Worm (Caenorhabditis elegans): ENCODE data around the gene pals-38.
A peak's percentile ranks its signal among the peaks of the same experiment; 100 is the strongest.

pals-38 gene

ce11 chrV:12465399-12465798 is 18.6 kb upstream of the pals-38 start (continued):
- TF ChIP-seq C34B4.2 (tag; optimal IDR thresholded peaks at IDR 0.05), result no peak
- TF ChIP-seq ztf-4 (tag; optimal IDR thresholded peaks at IDR 0.05), result peak; percentile 76
- TF ChIP-seq C04F5.9 (tag; optimal IDR thresholded peaks at IDR 0.05), result no peak
- no peak for TF ChIP-seq tlp-1 (tag; optimal IDR thresholded peaks at IDR 0.05)
- TF ChIP-seq zip-4 (GFP tag; optimal IDR thresholded peaks at IDR 0.05), result no peak
- no peak for TF ChIP-seq ces-1 (GFP tag; optimal IDR thresholded peaks at IDR 0.05)
- no peak for TF ChIP-seq F16B12.6 (tag; optimal IDR thresholded peaks at IDR 0.05)
- TF ChIP-seq dsc-1 (tag; optimal IDR thresholded peaks at IDR 0.05), result peak; percentile 76
- no peak for TF ChIP-seq efl-3 (GFP tag; optimal IDR thresholded peaks at IDR 0.05)
- peak; percentile 92 for TF ChIP-seq swsn-7 (tag; optimal IDR thresholded peaks at IDR 0.05)
- TF ChIP-seq fos-1 (tag; optimal IDR thresholded peaks at IDR 0.05), result peak; percentile 22
- peak; percentile 55 for TF ChIP-seq nhr-90 (tag; optimal IDR thresholded peaks at IDR 0.05; ENCODE audit: poor library complexity)

- TF ChIP-seq vab-15 (tag; optimal IDR thresholded peaks at IDR 0.05), result no peak
- peak; percentile 6 for TF ChIP-seq lin-14 (GFP tag; optimal IDR thresholded peaks at IDR 0.05)
- peak; percentile 19 to 29 for TF ChIP-seq efl-1 (optimal IDR thresholded peaks at IDR 0.05)
- peak in 1 of 2 experiments; percentile 65 for TF ChIP-seq efl-1 (GFP tag; optimal IDR thresholded peaks at IDR 0.05 in 1 of 2)
- peak in 1 of 2 experiments; percentile 10 for TF ChIP-seq lsy-2 (tag; optimal IDR thresholded peaks at IDR 0.05)
- peak in 1 of 2 experiments; percentile 4 for TF ChIP-seq lin-35 (GFP tag; optimal IDR thresholded peaks at IDR 0.05)
Observed at ce11 chrV:12462908-12463307, 16.1 kb upstream of the pals-38 start, which contains the start of gene egl-10. TSS of gene egl-10 (minus strand) at chrV:12463008.

ce11 chrV:12460583-12460982 is 13.8 kb upstream of the pals-38 start:
- TF ChIP-seq lin-39 (tag; optimal IDR thresholded peaks at IDR 0.05), result no peak
- no peak for TF ChIP-seq efl-1 (optimal IDR thresholded peaks at IDR 0.05)
- TF ChIP-seq efl-1 (GFP tag; optimal IDR thresholded peaks at IDR 0.05 in 1 of 2), result peak in 1 of 2 experiments; percentile 37

- peak; percentile 3 for TF ChIP-seq fkh-10 (GFP tag; optimal IDR thresholded peaks at IDR 0.05)
- TF ChIP-seq isw-1 (GFP tag; IDR thresholded peaks at IDR 0.05), result no peak
- TF ChIP-seq ceh-8 (GFP tag; optimal IDR thresholded peaks at IDR 0.05), result no peak
- TF ChIP-seq lsy-2 (tag; optimal IDR thresholded peaks at IDR 0.05), result no peak
- TF ChIP-seq dpl-1 (GFP tag; optimal IDR thresholded peaks at IDR 0.05), result peak in 1 of 3 experiments; percentile 0
- peak in 1 of 3 experiments; percentile 19 for TF ChIP-seq ceh-82 (tag; optimal IDR thresholded peaks at IDR 0.05)
- TF ChIP-seq lir-3 (tag; optimal IDR thresholded peaks at IDR 0.05; ENCODE audit: poor library complexity), result no peak
- TF ChIP-seq lin-14 (GFP tag; optimal IDR thresholded peaks at IDR 0.05), result peak; percentile 45
- no peak for TF ChIP-seq mdl-1 (tag; optimal IDR thresholded peaks at IDR 0.05)
- TF ChIP-seq xbp-1 (tag; optimal IDR thresholded peaks at IDR 0.05), result no peak
Observed at ce11 chrV:12455695-12456094, 8.9 kb upstream of the pals-38 start.

ce11 chrV:12450441-12450840 is 3.6 kb upstream of the pals-38 start, which contains the start of gene F28C1.1:
TSS of gene F28C1.1 (plus strand) at chrV:12450805.
- TF ChIP-seq rnt-1 (tag; optimal IDR thresholded peaks at IDR 0.05) (peak; percentile 9), jun-1 (tag; optimal IDR thresholded peaks at IDR 0.05) (no peak), nhr-71 (tag; optimal IDR thresholded peaks at IDR 0.05) (no peak), irx-1 (tag; optimal IDR thresholded peaks at IDR 0.05) (no peak), xbp-1 (tag; optimal IDR thresholded peaks at IDR 0.05) (peak; percentile 18), nhr-19 (GFP tag; conservative IDR thresholded peaks at IDR 0.05) (no peak), sptf-1 (tag; optimal IDR thresholded peaks at IDR 0.05) (no peak), C16A3.4 (tag; optimal IDR thresholded peaks at IDR 0.05) (peak; percentile 43), isw-1 (GFP tag; IDR thresholded peaks at IDR 0.05) (no peak), snu-23 (GFP tag; optimal IDR thresholded peaks at IDR 0.05) (no peak), lir-3 (tag; optimal IDR thresholded peaks at IDR 0.05; ENCODE audit: poor library complexity) (no peak), fkh-4 (tag; optimal IDR thresholded peaks at IDR 0.05; ENCODE audit: borderline replicate concordance) (no peak), ceh-88 (GFP tag; IDR thresholded peaks at IDR 0.05) (no peak), Y116A8C.19 (tag; optimal IDR thresholded peaks at IDR 0.05; ENCODE audit: borderline replicate concordance) (no peak), mef-2 (tag; optimal IDR thresholded peaks at IDR 0.05) (no peak), elt-3 (tag; optimal IDR thresholded peaks at IDR 0.05) (no peak), aha-1 (tag; optimal IDR thresholded peaks at IDR 0.05) (no peak), nhr-84 (tag; optimal IDR thresholded peaks at IDR 0.05) (no peak), unc-98 (GFP tag; IDR thresholded peaks at IDR 0.05) (no peak), lin-35 (GFP tag; optimal IDR thresholded peaks at IDR 0.05) (peak; percentile 86 to 95), pax-3 (tag; optimal IDR thresholded peaks at IDR 0.05) (no peak), unc-30 (tag; optimal IDR thresholded peaks at IDR 0.05) (no peak), nhr-237 (tag; optimal IDR thresholded peaks at IDR 0.05) (peak; percentile 3)
